Fruit fly (Drosophila melanogaster): ENCODE measurements around the gene Hsc70-1.
A peak's percentile ranks its signal among the peaks of the same experiment; 100 is the strongest.

Gene Hsc70-1

dm6 chr3L:14001658-14002523 is 28.0 kb downstream of the Hsc70-1 start, which contains the start of the genes Nprl3 and upSET (continued):
- no peak for TF ChIP-seq D19A (tag; optimal IDR thresholded peaks at IDR 0.05)
- no peak for TF ChIP-seq Fer3 (tag; optimal IDR thresholded peaks at IDR 0.05)
- no peak; the same call in 2 of the 3 replicates for TF ChIP-seq ci (GFP tag; IDR thresholded peaks at IDR 0.05)
- no peak for TF ChIP-seq CG10431 (GFP tag; optimal IDR thresholded peaks at IDR 0.05)
- no peak for TF ChIP-seq oc (tag; optimal IDR thresholded peaks at IDR 0.05)
- no peak for TF ChIP-seq CG18011 (GFP tag; optimal IDR thresholded peaks at IDR 0.05)
- TF ChIP-seq ftz-f1 (GFP tag; optimal IDR thresholded peaks at IDR 0.05): no peak
- no peak for TF ChIP-seq CG3163 (GFP tag; optimal IDR thresholded peaks at IDR 0.05)
- no peak for TF ChIP-seq CG17802 (tag; optimal IDR thresholded peaks at IDR 0.05)
- TF ChIP-seq Atf3 (GFP tag; optimal IDR thresholded peaks at IDR 0.05): no peak
- no peak for TF ChIP-seq CG10959 (GFP tag; IDR thresholded peaks at IDR 0.05)
- TF ChIP-seq Xrp1 (GFP tag; IDR thresholded peaks at IDR 0.05): no peak; the same call in 1 of the 2 replicates
- no peak for TF ChIP-seq CG11723 (GFP tag; optimal IDR thresholded peaks at IDR 0.05)
- TF ChIP-seq BtbVII (GFP tag; optimal IDR thresholded peaks at IDR 0.05): no peak
- peak; percentile 52 for TF ChIP-seq dm (GFP tag; optimal IDR thresholded peaks at IDR 0.05)
- no peak for TF ChIP-seq PHDP (tag; optimal IDR thresholded peaks at IDR 0.05)
- TF ChIP-seq Blimp-1 (GFP tag; optimal IDR thresholded peaks at IDR 0.05): no peak
- TF ChIP-seq CG2116 (GFP tag; optimal IDR thresholded peaks at IDR 0.05): peak; percentile 66
- peak; percentile 8 for TF ChIP-seq NfI (GFP tag; optimal IDR thresholded peaks at IDR 0.05)
- no peak for TF ChIP-seq CG32772 (GFP tag; IDR thresholded peaks at IDR 0.05)
- peak; percentile 84 for TF ChIP-seq gfzf (GFP tag; optimal IDR thresholded peaks at IDR 0.05)
- TF ChIP-seq ase (GFP tag; IDR thresholded peaks at IDR 0.05): no peak
- no peak for TF ChIP-seq gsb (GFP tag; IDR thresholded peaks at IDR 0.05)
- peak; percentile 87 for TF ChIP-seq Scr (GFP tag; IDR thresholded peaks at IDR 0.05; ENCODE audit: partially characterized antibody)
- peak; percentile 24 for TF ChIP-seq Max (GFP tag; optimal IDR thresholded peaks at IDR 0.05)
- TF ChIP-seq Bteb2 (GFP tag; optimal IDR thresholded peaks at IDR 0.05): no peak
- TF ChIP-seq kay (GFP tag; optimal IDR thresholded peaks at IDR 0.05): no peak
- no peak for TF ChIP-seq CG12155 (GFP tag; optimal IDR thresholded peaks at IDR 0.05)
- peak; percentile 52 for TF ChIP-seq phol (tag; optimal IDR thresholded peaks at IDR 0.05)
- no peak for TF ChIP-seq sug (tag; optimal IDR thresholded peaks at IDR 0.05)
- no peak for TF ChIP-seq zfh2 (GFP tag; optimal IDR thresholded peaks at IDR 0.05)
- TF ChIP-seq tio (GFP tag; optimal IDR thresholded peaks at IDR 0.05): no peak
- TF ChIP-seq Kr (GFP tag; optimal IDR thresholded peaks at IDR 0.05): no peak
- TF ChIP-seq CG7357 (GFP tag; IDR thresholded peaks at IDR 0.05): no peak
- no peak for TF ChIP-seq CG3281 (GFP tag; optimal IDR thresholded peaks at IDR 0.05)
- no peak for TF ChIP-seq shn (GFP tag; optimal IDR thresholded peaks at IDR 0.05)
- 0 out of 2 replicates have a peak, but pooled peaks have one; percentile 22 for TF ChIP-seq E2f2 (GFP tag; IDR thresholded peaks at IDR 0.05)
- TF ChIP-seq CG11560 (tag; IDR thresholded peaks at IDR 0.05): no peak
- TF ChIP-seq CG6272 (GFP tag; IDR thresholded peaks at IDR 0.05): no peak
- no peak for TF ChIP-seq da (GFP tag; optimal IDR thresholded peaks at IDR 0.05)
- no peak for TF ChIP-seq Trl (optimal IDR thresholded peaks at IDR 0.05)
- TF ChIP-seq Trl (GFP tag; optimal IDR thresholded peaks at IDR 0.05): no peak
- TF ChIP-seq Atf6 (GFP tag; IDR thresholded peaks at IDR 0.05): no peak
- no peak for TF ChIP-seq Antp (GFP tag; optimal IDR thresholded peaks at IDR 0.05)
- no peak for TF ChIP-seq ab (GFP tag; optimal IDR thresholded peaks at IDR 0.05)
- no peak for TF ChIP-seq CG8388 (GFP tag; optimal IDR thresholded peaks at IDR 0.05)
- no peak for TF ChIP-seq CG17568 (GFP tag; optimal IDR thresholded peaks at IDR 0.05)
- TF ChIP-seq CG14860 (GFP tag; IDR thresholded peaks at IDR 0.05; ENCODE audit: partially characterized antibody): peak; percentile 79
- no peak for TF ChIP-seq croc (GFP tag; conservative IDR thresholded peaks at IDR 0.05)
- no peak for TF ChIP-seq Awh (GFP tag; IDR thresholded peaks at IDR 0.05)

Data from whole organism, embryonic.